Fruit fly (Drosophila melanogaster): Measurements from ENCODE around the gene eIF3g2.

eIF3g2 gene

dm6 chr3R:20407771-20408315 lies at the start of gene eIF3g2, which contains the start of gene Tmlh:
Gene eIF3g2 (plus strand): TSS chr3R:20408265.
Gene Tmlh (minus strand): TSS chr3R:20407871.
- no peak for TF ChIP-seq gl (tag; optimal IDR thresholded peaks at IDR 0.05)
- TF ChIP-seq Snoo (tag; optimal IDR thresholded peaks at IDR 0.05): no peak
- no peak for TF ChIP-seq CG15710 (tag; optimal IDR thresholded peaks at IDR 0.05)
- TF ChIP-seq CG9948 (tag; optimal IDR thresholded peaks at IDR 0.05): no peak
- TF ChIP-seq CG4496 (GFP tag; IDR thresholded peaks at IDR 0.05): no peak
- no peak for TF ChIP-seq Ets98B (GFP tag; IDR thresholded peaks at IDR 0.05)
- no peak for TF ChIP-seq CG13204 (GFP tag; optimal IDR thresholded peaks at IDR 0.05)
- TF ChIP-seq CG10348 (GFP tag; IDR thresholded peaks at IDR 0.05): no peak
- no peak for TF ChIP-seq CG8159 (tag; optimal IDR thresholded peaks at IDR 0.05)
- TF ChIP-seq CG34367 (tag; optimal IDR thresholded peaks at IDR 0.05): no peak
- TF ChIP-seq D1 (tag; optimal IDR thresholded peaks at IDR 0.05): no peak

DNA sequence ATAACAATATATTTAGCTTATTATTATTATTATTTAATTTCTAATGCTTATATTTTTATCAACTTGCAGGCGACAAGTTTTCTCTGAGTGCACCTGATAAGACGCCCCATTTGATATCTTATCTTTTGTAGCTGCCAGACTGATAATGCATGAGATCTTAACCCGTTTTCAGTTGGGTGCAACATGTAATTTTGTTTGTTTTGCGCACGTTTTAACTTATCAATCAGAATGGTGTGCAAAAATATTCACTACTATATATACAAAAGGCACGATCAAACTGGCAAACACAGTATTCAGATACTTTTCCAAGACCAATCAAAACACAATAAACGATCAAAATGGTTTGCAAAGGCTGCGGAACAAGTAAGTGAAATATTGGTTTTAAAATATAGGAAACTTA lies 48.1 kb upstream of the eIF3g2 start, which contains the start of gene MtnC:
MtnC (plus strand) TSS at position 301 of the 400 bp plus-strand sequence.
- TF ChIP-seq CG8301 (tag; optimal IDR thresholded peaks at IDR 0.05) (no peak), CG14655 (GFP tag; optimal IDR thresholded peaks at IDR 0.05) (no peak), CG17806 (tag; optimal IDR thresholded peaks at IDR 0.05) (no peak), Pif1A (GFP tag; optimal IDR thresholded peaks at IDR 0.05) (no peak), CG12605 (GFP tag; IDR thresholded peaks at IDR 0.05) (no peak), CG4496 (GFP tag; IDR thresholded peaks at IDR 0.05) (no peak), D1 (tag; optimal IDR thresholded peaks at IDR 0.05) (no peak), CG32121 (GFP tag; IDR thresholded peaks at IDR 0.05) (no peak), CG13204 (GFP tag; optimal IDR thresholded peaks at IDR 0.05) (no peak), CG8159 (tag; optimal IDR thresholded peaks at IDR 0.05) (no peak)

- no peak for TF ChIP-seq D1 (tag; optimal IDR thresholded peaks at IDR 0.05)
- TF ChIP-seq CG17806 (tag; optimal IDR thresholded peaks at IDR 0.05): no peak
- TF ChIP-seq CG8301 (tag; optimal IDR thresholded peaks at IDR 0.05): no peak
- TF ChIP-seq CG9948 (tag; optimal IDR thresholded peaks at IDR 0.05): no peak
- TF ChIP-seq EcR (GFP tag; optimal IDR thresholded peaks at IDR 0.05): no peak
- no peak for TF ChIP-seq CG10348 (GFP tag; IDR thresholded peaks at IDR 0.05)
- no peak for TF ChIP-seq CG12605 (GFP tag; IDR thresholded peaks at IDR 0.05)
- TF ChIP-seq CG34367 (tag; optimal IDR thresholded peaks at IDR 0.05): no peak
- TF ChIP-seq rn (GFP tag; IDR thresholded peaks at IDR 0.05): no peak
- no peak for TF ChIP-seq CG15710 (tag; optimal IDR thresholded peaks at IDR 0.05)
- no peak for TF ChIP-seq Snoo (tag; optimal IDR thresholded peaks at IDR 0.05)
- no peak for TF ChIP-seq CG8159 (tag; optimal IDR thresholded peaks at IDR 0.05)
- TF ChIP-seq gl (tag; optimal IDR thresholded peaks at IDR 0.05): no peak
- TF ChIP-seq CG14655 (GFP tag; optimal IDR thresholded peaks at IDR 0.05): no peak
- TF ChIP-seq CG4496 (GFP tag; IDR thresholded peaks at IDR 0.05): no peak
- TF ChIP-seq Ets98B (GFP tag; IDR thresholded peaks at IDR 0.05): no peak
- no peak for TF ChIP-seq Pif1A (GFP tag; optimal IDR thresholded peaks at IDR 0.05)
These were observed 820 bp upstream of the eIF3g2 start for dm6 chr3R:20407245-20407644.

dm6 chr3R:20422092-20422491 lies 14.0 kb downstream of the eIF3g2 start:
- TF ChIP-seq gl (tag; optimal IDR thresholded peaks at IDR 0.05): no peak
- TF ChIP-seq CG34367 (tag; optimal IDR thresholded peaks at IDR 0.05): no peak
- no peak for TF ChIP-seq CG17806 (tag; optimal IDR thresholded peaks at IDR 0.05)
- TF ChIP-seq Snoo (tag; optimal IDR thresholded peaks at IDR 0.05): no peak
- no peak for TF ChIP-seq CG13204 (GFP tag; optimal IDR thresholded peaks at IDR 0.05)

DNA sequence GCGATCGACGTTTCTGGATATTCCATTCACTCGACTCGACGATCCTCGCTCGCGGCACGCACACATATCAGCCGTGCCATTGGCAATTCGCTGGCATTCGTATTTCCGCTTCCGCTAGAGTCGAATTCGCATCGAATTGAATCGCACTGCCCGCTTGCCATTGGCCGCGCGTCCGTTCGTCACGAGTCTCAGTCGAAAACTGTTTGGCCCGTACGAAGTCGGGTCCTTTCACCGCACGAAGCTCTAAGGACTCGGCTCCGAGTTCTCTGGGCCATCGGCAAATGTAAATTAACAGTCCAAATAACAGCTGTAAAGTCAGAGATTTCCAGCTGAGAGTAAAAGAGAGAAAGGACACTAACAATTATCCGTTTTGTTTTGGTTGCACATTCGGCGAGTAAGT lies 41.4 kb downstream of the eIF3g2 start:
- TF ChIP-seq CG13204 (GFP tag; optimal IDR thresholded peaks at IDR 0.05): no peak
- TF ChIP-seq EcR (GFP tag; optimal IDR thresholded peaks at IDR 0.05): no peak
- TF ChIP-seq gl (tag; optimal IDR thresholded peaks at IDR 0.05): no peak
- TF ChIP-seq CG17806 (tag; optimal IDR thresholded peaks at IDR 0.05): no peak

Data from whole organism, pupa.